Fruit fly (Drosophila melanogaster) whole organism, embryonic: ENCODE results near the gene CG11997.

Experiments used
- Bgb ChIP-seq: fragments of 200-800 bp; sonication (Bioruptor generic); IDR thresholded peaks from 2 replicates; pipeline ENCODE4 v1.3.6; 2022; ENCODE audit warnings: missing biosample characterization, missing genetic modification characterization; ENCODE audit not compliant: partially characterized antibody
- Blimp-1 ChIP-seq: fragments of 200-800 bp; sonication (Bioruptor generic); optimal IDR thresholded peaks from 3 replicates; lab custom pipeline; 2018; ENCODE audit warnings: missing biosample characterization, missing genetic modification characterization, mild to moderate bottlenecking, moderate library complexity, missing genetic modification reagents
- CG10366 ChIP-seq: fragments of 200-800 bp; sonication (Bioruptor generic); IDR thresholded peaks from 2 replicates; pipeline ENCODE4 v1.3.6; 2022; ENCODE audit warnings: missing biosample characterization, missing genetic modification characterization
- CG11504 ChIP-seq: fragments of 200-800 bp; sonication (Bioruptor generic); optimal IDR thresholded peaks from 3 replicates; lab custom pipeline; 2019; ENCODE audit warnings: missing biosample characterization, mild to moderate bottlenecking, missing genetic modification characterization, moderate library complexity
- CG13894 ChIP-seq: fragments of 200-800 bp; sonication (Bioruptor generic); optimal IDR thresholded peaks from 3 replicates; lab custom pipeline; 2018; ENCODE audit warnings: missing biosample characterization, mild to moderate bottlenecking, missing genetic modification characterization, moderate library complexity
- CG14710 ChIP-seq: fragments of 200-800 bp; sonication (Bioruptor generic); optimal IDR thresholded peaks from 3 replicates; lab custom pipeline; 2019; ENCODE audit warnings: missing biosample characterization, mild to moderate bottlenecking, missing genetic modification characterization, moderate library complexity
- CG1603 ChIP-seq: fragments of 200-800 bp; sonication (Bioruptor generic); optimal IDR thresholded peaks from 2 replicates; lab custom pipeline; 2019; ENCODE audit warnings: missing biosample characterization, mild to moderate bottlenecking, missing genetic modification characterization, moderate library complexity
- CG16813 ChIP-seq: fragments of 200-800 bp; sonication (Bioruptor generic); IDR thresholded peaks from 3 replicates; pipeline ENCODE4 v1.3.6; 2022; ENCODE audit warnings: missing biosample characterization, missing genetic modification characterization; ENCODE audit not compliant: partially characterized antibody
- CG17385 ChIP-seq: fragments of 200-800 bp; sonication (Bioruptor generic); optimal IDR thresholded peaks from 3 replicates; lab custom pipeline; 2018; ENCODE audit warnings: missing biosample characterization, mild to moderate bottlenecking, missing genetic modification characterization
- CG17829 ChIP-seq: fragments of 200-800 bp; optimal IDR thresholded peaks from 2 replicates; lab custom pipeline; 2019; ENCODE audit warnings: missing biosample characterization, mild to moderate bottlenecking, missing genetic modification characterization, moderate library complexity
- CG18262 ChIP-seq: fragments of 200-800 bp; optimal IDR thresholded peaks from 3 replicates; lab custom pipeline; 2019; ENCODE audit warnings: missing biosample characterization, mild to moderate bottlenecking, missing genetic modification characterization, moderate library complexity
- CG2116 ChIP-seq: fragments of 200-800 bp; sonication (Bioruptor generic); optimal IDR thresholded peaks from 3 replicates; lab custom pipeline; 2018; ENCODE audit warnings: missing biosample characterization, mild to moderate bottlenecking, missing genetic modification characterization
- CG2712 ChIP-seq: fragments of 200-800 bp; optimal IDR thresholded peaks from 3 replicates; lab custom pipeline; 2019; ENCODE audit warnings: missing biosample characterization, mild to moderate bottlenecking, missing genetic modification characterization, moderate library complexity
- CG31441 ChIP-seq: fragments of 200-800 bp; sonication (Bioruptor generic); IDR thresholded peaks from 2 replicates; pipeline ENCODE4 v1.3.6; 2022; ENCODE audit warnings: missing biosample characterization, missing genetic modification characterization
- CG33557 ChIP-seq: fragments of 200-800 bp; sonication (Bioruptor generic); optimal IDR thresholded peaks from 2 replicates; lab custom pipeline; 2019; ENCODE audit warnings: missing biosample characterization, mild to moderate bottlenecking, missing genetic modification characterization, moderate library complexity
- CG43689 ChIP-seq: fragments of 200-800 bp; sonication (Bioruptor generic); IDR thresholded peaks from 2 replicates; pipeline ENCODE4 v1.3.6; 2022; ENCODE audit warnings: missing biosample characterization, missing genetic modification characterization
- CG4707 ChIP-seq: fragments of 200-800 bp; sonication (Bioruptor generic); optimal IDR thresholded peaks from 2 replicates; lab custom pipeline; 2018; ENCODE audit warnings: missing biosample characterization, mild to moderate bottlenecking, missing genetic modification characterization, moderate library complexity
- CG6254 ChIP-seq: fragments of 200-800 bp; sonication (Bioruptor generic); optimal IDR thresholded peaks from 3 replicates; lab custom pipeline; 2017; ENCODE audit warnings: mild to moderate bottlenecking, missing biosample characterization, missing genetic modification reagents, missing genetic modification characterization
- CG6654 ChIP-seq: fragments of 200-800 bp; sonication (Bioruptor generic); optimal IDR thresholded peaks from 2 replicates; lab custom pipeline; 2017; ENCODE audit warnings: missing biosample characterization, mild to moderate bottlenecking, missing genetic modification characterization
- CG6854 ChIP-seq: fragments of 200-800 bp; sonication (Bioruptor generic); optimal IDR thresholded peaks from 3 replicates; lab custom pipeline; 2017; ENCODE audit warnings: missing biosample characterization, mild to moderate bottlenecking, missing genetic modification characterization
- CG7357 ChIP-seq: fragments of 200-800 bp; sonication (Bioruptor generic); IDR thresholded peaks from 3 replicates; pipeline ENCODE4 v1.3.6; 2022; ENCODE audit warnings: missing biosample characterization, missing genetic modification characterization
- CG7839 ChIP-seq: fragments of 200-800 bp; sonication (Bioruptor generic); optimal IDR thresholded peaks from 3 replicates; lab custom pipeline; 2018; ENCODE audit warnings: missing biosample characterization, mild to moderate bottlenecking, missing genetic modification characterization, moderate library complexity
- CTCF ChIP-seq: fragments of 200-800 bp; sonication (Bioruptor generic); optimal IDR thresholded peaks from 2 replicates; lab custom pipeline; 2017; ENCODE audit warnings: missing biosample characterization, mild to moderate bottlenecking, missing genetic modification characterization, moderate library complexity
- D19A ChIP-seq: fragments of 200-800 bp; optimal IDR thresholded peaks from 3 replicates; lab custom pipeline; 2019; ENCODE audit warnings: missing biosample characterization, mild to moderate bottlenecking, missing genetic modification characterization, moderate library complexity
- D19B ChIP-seq: fragments of 200-800 bp; sonication (Bioruptor generic); optimal IDR thresholded peaks from 2 replicates; lab custom pipeline; 2017; ENCODE audit warnings: missing biosample characterization, mild to moderate bottlenecking, missing genetic modification characterization
- Doc2 ChIP-seq: fragments of 200-800 bp; sonication (Bioruptor generic); IDR thresholded peaks from 2 replicates; pipeline ENCODE4 v1.3.6; 2022; ENCODE audit warnings: missing biosample characterization, missing genetic modification characterization
- HmgZ ChIP-seq: fragments of 200-800 bp; sonication (Bioruptor generic); optimal IDR thresholded peaks from 2 replicates; lab custom pipeline; 2018; ENCODE audit warnings: missing biosample characterization, mild to moderate bottlenecking, missing genetic modification characterization
- Kr ChIP-seq: fragments of 200-800 bp; sonication (Bioruptor generic); optimal IDR thresholded peaks from 2 replicates; lab custom pipeline; 2017; ENCODE audit warnings: missing biosample characterization, mild to moderate bottlenecking, missing genetic modification characterization
- Lhr ChIP-seq: fragments of 200-800 bp; sonication (Bioruptor generic); optimal IDR thresholded peaks from 3 replicates; lab custom pipeline; 2017; ENCODE audit warnings: mild to moderate bottlenecking, missing biosample characterization, missing genetic modification reagents, missing genetic modification characterization
- Med ChIP-seq: fragments of 200-800 bp; sonication (Bioruptor generic); peaks from one replicate; lab custom pipeline; 2016; ENCODE audit warnings: missing biosample characterization, missing genetic modification characterization, mild to moderate bottlenecking, inconsistent platforms, moderate library complexity
- PHDP ChIP-seq: fragments of 200-800 bp; sonication (Bioruptor generic); optimal IDR thresholded peaks from 3 replicates; lab custom pipeline; 2018; ENCODE audit warnings: missing biosample characterization, mild to moderate bottlenecking, missing genetic modification characterization, moderate library complexity
- Spps ChIP-seq: fragments of 200-800 bp; sonication (Bioruptor generic); optimal IDR thresholded peaks from 2 replicates; lab custom pipeline; 2018; ENCODE audit warnings: missing biosample characterization, mild to moderate bottlenecking, missing genetic modification characterization
- Ssrp ChIP-seq: fragments of 200-800 bp; sonication (Bioruptor generic); optimal IDR thresholded peaks from 2 replicates; lab custom pipeline; 2018; ENCODE audit warnings: missing biosample characterization, mild to moderate bottlenecking, missing genetic modification characterization, moderate library complexity
- ac ChIP-seq: fragments of 200-800 bp; sonication (Bioruptor generic); optimal IDR thresholded peaks from 3 replicates; lab custom pipeline; 2017; ENCODE audit warnings: missing biosample characterization, mild to moderate bottlenecking, missing genetic modification characterization
- amos ChIP-seq: fragments of 200-800 bp; sonication (Bioruptor generic); IDR thresholded peaks from 2 replicates; pipeline ENCODE4 v1.3.6; 2022; ENCODE audit warnings: missing biosample characterization, missing genetic modification characterization; ENCODE audit not compliant: partially characterized antibody
- cad ChIP-seq: fragments of >200 bp; optimal IDR thresholded peaks from 2 replicates; lab custom pipeline; 2017; ENCODE audit warnings: missing biosample characterization, missing genetic modification characterization
- dan ChIP-seq: fragments of 200-800 bp; sonication (Bioruptor generic); IDR thresholded peaks from 2 replicates; pipeline ENCODE4 v1.3.6; 2022; ENCODE audit warnings: missing biosample characterization, missing genetic modification characterization
- dmrt11E ChIP-seq: fragments of 200-800 bp; sonication (Bioruptor generic); optimal IDR thresholded peaks from 3 replicates; lab custom pipeline; 2018; ENCODE audit warnings: missing biosample characterization, mild to moderate bottlenecking, missing genetic modification characterization, moderate library complexity
- grau ChIP-seq: fragments of 200-800 bp; optimal IDR thresholded peaks from 3 replicates; lab custom pipeline; 2019; ENCODE audit warnings: missing biosample characterization, mild to moderate bottlenecking, missing genetic modification characterization, moderate library complexity
- kni ChIP-seq: fragments of 200-800 bp; sonication (Bioruptor generic); optimal IDR thresholded peaks from 3 replicates; lab custom pipeline; 2017; ENCODE audit warnings: mild to moderate bottlenecking, missing biosample characterization, missing genetic modification reagents, missing genetic modification characterization
- lola ChIP-seq, 3 experiments: fragments of >200 bp in 2 of 3; fragments of 200-800 bp in 1 of 3; sonication (Bioruptor generic) in 1 of 3; optimal IDR thresholded peaks; 2 replicates each; lab custom pipeline; 2017 to 2019; ENCODE audit warnings: missing biosample characterization in 3 of 3, missing genetic modification characterization in 3 of 3, mild to moderate bottlenecking in 1 of 3, moderate library complexity in 1 of 3
- mld ChIP-seq: fragments of 200-800 bp; sonication (Bioruptor generic); IDR thresholded peaks from 3 replicates; pipeline ENCODE4 v1.3.6; 2022; ENCODE audit warnings: missing biosample characterization, missing genetic modification characterization; ENCODE audit not compliant: partially characterized antibody
- nmo ChIP-seq: fragments of 200-800 bp; sonication (Bioruptor generic); optimal IDR thresholded peaks from 2 replicates; lab custom pipeline; 2018; ENCODE audit warnings: missing biosample characterization, mild to moderate bottlenecking, missing genetic modification characterization, moderate library complexity
- nom ChIP-seq: fragments of 200-800 bp; sonication (Bioruptor generic); optimal IDR thresholded peaks from 2 replicates; lab custom pipeline; 2017; ENCODE audit warnings: missing biosample characterization, missing genetic modification characterization, mild to moderate bottlenecking, moderate library complexity, missing genetic modification reagents
- pho ChIP-seq: fragments of 200-800 bp; sonication (Bioruptor generic); optimal IDR thresholded peaks from 2 replicates; lab custom pipeline; 2016; ENCODE audit warnings: missing biosample characterization, missing genetic modification characterization
- pita ChIP-seq: fragments of 200-800 bp; sonication (Bioruptor generic); optimal IDR thresholded peaks from 2 replicates; lab custom pipeline; 2017; ENCODE audit warnings: missing biosample characterization, mild to moderate bottlenecking, missing genetic modification characterization
- pros ChIP-seq: fragments of 200-800 bp; sonication (Bioruptor generic); optimal IDR thresholded peaks from 3 replicates; lab custom pipeline; 2019; ENCODE audit warnings: missing biosample characterization, mild to moderate bottlenecking, missing genetic modification characterization, moderate library complexity
- sd ChIP-seq: fragments of 200-800 bp; sonication (Bioruptor generic); optimal IDR thresholded peaks from 3 replicates; lab custom pipeline; 2018; ENCODE audit warnings: missing biosample characterization, mild to moderate bottlenecking, missing genetic modification characterization, moderate library complexity
- stwl ChIP-seq: fragments of 200-800 bp; sonication (Bioruptor generic); optimal IDR thresholded peaks from 3 replicates; lab custom pipeline; 2018; ENCODE audit warnings: missing biosample characterization, mild to moderate bottlenecking, missing genetic modification characterization, moderate library complexity
- yki ChIP-seq: fragments of >200 bp; optimal IDR thresholded peaks from 3 replicates; lab custom pipeline; 2018

Gene CG11997

DNA sequence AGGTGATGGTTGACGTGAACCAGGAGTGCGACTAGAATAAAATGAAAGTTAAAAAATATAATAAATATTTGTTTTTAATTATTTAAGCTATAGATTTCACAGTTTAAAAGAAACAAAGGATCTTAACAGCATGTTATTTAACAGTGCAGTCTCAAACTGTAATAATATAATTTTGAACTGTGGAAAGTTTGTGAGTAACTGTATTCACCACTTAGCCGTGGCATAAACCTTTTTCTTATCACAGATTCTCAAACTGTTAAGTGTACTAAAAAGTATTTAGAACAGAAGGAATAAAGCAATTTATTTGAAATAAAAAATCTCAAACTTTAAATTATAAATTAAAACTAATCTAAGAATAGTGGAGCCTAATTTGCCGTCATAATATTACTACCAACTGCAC is 36.9 kb downstream of the CG11997 start (continued):
- TF ChIP-seq sd (no peak), cad (peak; percentile 93), dan (GFP tag; lab: Robert Waterston, UW) (no peak), grau (tag; lab: Kevin White, UChicago) (peak; percentile 12), CG13894 (tag; lab: Kevin White, UChicago) (peak; percentile 16), PHDP (peak; percentile 1), yki (lab: Kevin White, UChicago) (peak; percentile 20), CG17829 (tag; lab: Kevin White, UChicago) (peak; percentile 16), CG43689 (GFP tag; lab: Robert Waterston, UW) (no peak), CG6854 (GFP tag; lab: Kevin White, UChicago) (peak; percentile 77), HmgZ (peak; percentile 2), pho (GFP tag; lab: Kevin White, UChicago) (no peak), CG31441 (GFP tag; lab: Robert Waterston, UW) (0 out of 2 replicates have a peak, but pooled peaks have one; percentile 14), CTCF (peak; percentile 47), Med (GFP tag; lab: Kevin White, UChicago) (peak; percentile 49), nom (no peak), CG14710 (tag; lab: Kevin White, UChicago) (peak; percentile 5), pita (GFP tag; lab: Kevin White, UChicago) (peak; percentile 79), CG7839 (tag; lab: Kevin White, UChicago) (peak; percentile 6), stwl (tag; lab: Kevin White, UChicago) (peak; percentile 78), Ssrp (peak; percentile 29), CG6654 (GFP tag; lab: Kevin White, UChicago) (peak; percentile 100), nmo (GFP tag; lab: Kevin White, UChicago) (peak; percentile 5), Bgb (GFP tag; lab: Robert Waterston, UW) (peak; percentile 48; the same call in 1 of the 2 replicates), CG11504 (peak; percentile 81), D19B (no peak), Lhr (peak; percentile 9), amos (GFP tag; lab: Robert Waterston, UW) (peak; percentile 52; the same call in 1 of the 2 replicates), CG16813 (GFP tag; lab: Robert Waterston, UW) (peak; percentile 44; the same call in 2 of the 3 replicates), CG2712 (tag; lab: Kevin White, UChicago) (peak; percentile 22), pros (GFP tag; lab: Kevin White, UChicago) (no peak)

DNA sequence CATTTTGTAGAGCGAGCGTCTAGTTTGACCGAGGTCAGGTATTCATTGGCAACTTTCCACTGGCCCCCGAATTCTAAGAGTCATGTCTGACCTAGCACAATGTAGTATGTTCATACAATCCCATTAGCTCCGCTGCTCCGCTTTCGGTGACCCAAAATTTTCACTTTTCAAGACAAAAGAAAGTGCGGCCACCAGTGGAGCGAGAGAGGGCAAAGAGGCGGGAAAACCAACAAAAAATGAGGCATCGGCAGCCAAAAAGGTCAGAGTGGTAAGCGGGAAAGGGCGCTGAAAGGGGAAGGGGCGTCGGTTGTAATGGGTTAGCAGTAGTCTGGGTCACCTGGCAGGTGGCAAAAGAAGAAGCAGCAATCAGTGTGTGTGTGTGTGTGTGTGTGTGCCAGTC is 38.2 kb downstream of the CG11997 start:
- TF ChIP-seq D19A (tag; lab: Kevin White, UChicago) = peak; percentile 5
- TF ChIP-seq kni (GFP tag; lab: Kevin White, UChicago) = peak; percentile 77
- TF ChIP-seq CG7357 (GFP tag; lab: Robert Waterston, UW) = no peak
- TF ChIP-seq CG33557 (GFP tag; lab: Kevin White, UChicago) = peak; percentile 84
- peak; percentile 38 for TF ChIP-seq Med (GFP tag; lab: Kevin White, UChicago)
- TF ChIP-seq Doc2 (GFP tag; lab: Robert Waterston, UW) = no peak
- peak; percentile 32 for TF ChIP-seq dmrt11E (tag; lab: Kevin White, UChicago)
- TF ChIP-seq CG17385 = peak; percentile 37
- TF ChIP-seq Kr = no peak
- TF ChIP-seq Spps (tag; lab: Kevin White, UChicago) = peak; percentile 14
- peak; percentile 31 for TF ChIP-seq CG6254 (GFP tag; lab: Kevin White, UChicago)
- TF ChIP-seq mld (GFP tag; lab: Robert Waterston, UW) = 0 out of 3 replicates have a peak, but pooled peaks have one; percentile 25
- TF ChIP-seq Blimp-1 (GFP tag; lab: Kevin White, UChicago) = peak; percentile 100
- TF ChIP-seq CG4707 = peak; percentile 18
- TF ChIP-seq CG2116 = no peak
- peak; percentile 18 for TF ChIP-seq CG1603 (tag; lab: Kevin White, UChicago)
- peak in 1 of 3 experiments; percentile 6 for TF ChIP-seq lola (GFP tag; optimal IDR thresholded peaks at IDR 0.05; lab: Kevin White, UChicago)
- peak; percentile 20 for TF ChIP-seq CG18262
- TF ChIP-seq CG10366 = no peak
- TF ChIP-seq ac = peak; percentile 36
